Fruit fly (Drosophila melanogaster): ENCODE measurements around the gene CG7208.

CG7208 gene

dm6 chr3R:18171983-18172967, 13.2 kb downstream of the CG7208 start (continued):
- TF ChIP-seq CG12236 (GFP tag; optimal IDR thresholded peaks at IDR 0.05): peak; percentile 93
- TF ChIP-seq CG14014 (GFP tag; IDR thresholded peaks at IDR 0.05): peak; percentile 84
- TF ChIP-seq crol (GFP tag; IDR thresholded peaks at IDR 0.05): peak; percentile 66
- TF ChIP-seq CG7786 (GFP tag; optimal IDR thresholded peaks at IDR 0.05): peak; percentile 88
- peak; percentile 82 for TF ChIP-seq CG32767 (GFP tag; IDR thresholded peaks at IDR 0.05)
- peak; percentile 91 for TF ChIP-seq B-H2 (GFP tag; optimal IDR thresholded peaks at IDR 0.05)
- TF ChIP-seq Gsc (GFP tag; IDR thresholded peaks at IDR 0.05): peak; percentile 69
- TF ChIP-seq Drgx (GFP tag; IDR thresholded peaks at IDR 0.05): peak; percentile 69
- peak; percentile 59 for TF ChIP-seq tup (GFP tag; optimal IDR thresholded peaks at IDR 0.05)
- peak; percentile 89 for TF ChIP-seq sug (tag; optimal IDR thresholded peaks at IDR 0.05)
- TF ChIP-seq CG3838 (GFP tag; optimal IDR thresholded peaks at IDR 0.05): peak; percentile 72
- TF ChIP-seq CG10147 (GFP tag; optimal IDR thresholded peaks at IDR 0.05): peak; percentile 93
- peak; percentile 68; the same call in 1 of the 2 replicates for TF ChIP-seq gt (GFP tag; IDR thresholded peaks at IDR 0.05)
- TF ChIP-seq CG16863 (GFP tag; optimal IDR thresholded peaks at IDR 0.05): peak; percentile 92
- TF ChIP-seq Deaf1 (tag; optimal IDR thresholded peaks at IDR 0.05): no peak
- TF ChIP-seq Atf3 (GFP tag; optimal IDR thresholded peaks at IDR 0.05): peak; percentile 88
- TF ChIP-seq Asciz (GFP tag; optimal IDR thresholded peaks at IDR 0.05): peak; percentile 95
- TF ChIP-seq CG13775 (GFP tag; optimal IDR thresholded peaks at IDR 0.05): peak; percentile 94
- TF ChIP-seq CG2120 (GFP tag; optimal IDR thresholded peaks at IDR 0.05): peak; percentile 94
- peak; percentile 89 for TF ChIP-seq cato (GFP tag; optimal IDR thresholded peaks at IDR 0.05; ENCODE audit: borderline replicate concordance)
- no peak for TF ChIP-seq hbn (GFP tag; IDR thresholded peaks at IDR 0.05; ENCODE audit: partially characterized antibody)
- TF ChIP-seq Oli (tag; optimal IDR thresholded peaks at IDR 0.05): peak; percentile 95
- peak; percentile 88 for TF ChIP-seq seq (GFP tag; IDR thresholded peaks at IDR 0.05)
- peak; percentile 78 for TF ChIP-seq CG13624 (GFP tag; optimal IDR thresholded peaks at IDR 0.05)
- TF ChIP-seq ci (GFP tag; IDR thresholded peaks at IDR 0.05): peak; percentile 93
- no peak for TF ChIP-seq lov (optimal IDR thresholded peaks at IDR 0.05)
- TF ChIP-seq lov (GFP tag; IDR thresholded peaks at IDR 0.05): 0 out of 3 replicates have a peak, but pooled peaks have one; percentile 49
- peak; percentile 63; the same call in 1 of the 2 replicates for TF ChIP-seq NFAT (GFP tag; IDR thresholded peaks at IDR 0.05)
- TF ChIP-seq hkb (optimal IDR thresholded peaks at IDR 0.05): no peak
- peak; percentile 90 for TF ChIP-seq hkb (GFP tag; IDR thresholded peaks at IDR 0.05)
- peak; percentile 93 for TF ChIP-seq stc (GFP tag; IDR thresholded peaks at IDR 0.05)
- peak; percentile 90 for TF ChIP-seq Mes4 (GFP tag; optimal IDR thresholded peaks at IDR 0.05)
- TF ChIP-seq CG33557 (GFP tag; optimal IDR thresholded peaks at IDR 0.05): peak; percentile 86
- TF ChIP-seq CG2202 (tag; optimal IDR thresholded peaks at IDR 0.05): peak; percentile 84
- peak; percentile 88 for TF ChIP-seq NC2β (GFP tag; optimal IDR thresholded peaks at IDR 0.05)
- TF ChIP-seq Neu2 (GFP tag; optimal IDR thresholded peaks at IDR 0.05; ENCODE audit: borderline replicate concordance): peak; percentile 46
- peak; percentile 89 for TF ChIP-seq jing (GFP tag; optimal IDR thresholded peaks at IDR 0.05)
- peak; percentile 64; the same call in 1 of the 2 replicates for TF ChIP-seq CG11247 (GFP tag; IDR thresholded peaks at IDR 0.05)
- TF ChIP-seq ro (GFP tag; IDR thresholded peaks at IDR 0.05): peak; percentile 81; the same call in 1 of the 2 replicates
- peak; percentile 96 for TF ChIP-seq ewg (GFP tag; optimal IDR thresholded peaks at IDR 0.05)
- TF ChIP-seq pan (optimal IDR thresholded peaks at IDR 0.05): no peak
- TF ChIP-seq pan (GFP tag; optimal IDR thresholded peaks at IDR 0.05 in 1 of 2, IDR thresholded peaks at IDR 0.05 in 1 of 2): peak in 1 of 2 experiments; percentile 91
- TF ChIP-seq CG16813 (GFP tag; IDR thresholded peaks at IDR 0.05; ENCODE audit: partially characterized antibody): no peak
- peak; percentile 79 for TF ChIP-seq vfl (GFP tag; optimal IDR thresholded peaks at IDR 0.05)
- peak; percentile 47; the same call in 1 of the 2 replicates for TF ChIP-seq Poxn (GFP tag; IDR thresholded peaks at IDR 0.05)
- TF ChIP-seq ato (GFP tag; IDR thresholded peaks at IDR 0.05; ENCODE audit: partially characterized antibody): no peak
- peak; percentile 85 for TF ChIP-seq CG4707 (GFP tag; optimal IDR thresholded peaks at IDR 0.05)
- peak; percentile 80 for TF ChIP-seq H2.0 (GFP tag; IDR thresholded peaks at IDR 0.05)
- peak; percentile 89 for TF ChIP-seq CG8089 (GFP tag; optimal IDR thresholded peaks at IDR 0.05)
